Fruit fly (Drosophila melanogaster): ENCODE measurements around the gene CG32240.
A peak's percentile ranks its signal among the peaks of the same experiment; 100 is the strongest.

dm6 chr3L:4403180-4403769 is 21.8 kb upstream of the CG32240 start, which contains the start of gene Syx17:
- TF ChIP-seq CG11723 (GFP tag; optimal IDR thresholded peaks at IDR 0.05) (peak; percentile 20), Side (GFP tag; optimal IDR thresholded peaks at IDR 0.05) (peak; percentile 59), crc (GFP tag; optimal IDR thresholded peaks at IDR 0.05) (peak; percentile 10), Lpt (GFP tag; optimal IDR thresholded peaks at IDR 0.05) (no peak), sna (GFP tag; IDR thresholded peaks at IDR 0.05; ENCODE audit: partially characterized antibody) (peak; percentile 81), CG7839 (tag; optimal IDR thresholded peaks at IDR 0.05) (peak; percentile 65), CG1602 (GFP tag; optimal IDR thresholded peaks at IDR 0.05) (peak; percentile 50), Dp (GFP tag; optimal IDR thresholded peaks at IDR 0.05) (peak; percentile 40), CG4424 (GFP tag; optimal IDR thresholded peaks at IDR 0.05) (peak; percentile 52), CG10431 (GFP tag; optimal IDR thresholded peaks at IDR 0.05) (no peak), CG2875 (GFP tag; optimal IDR thresholded peaks at IDR 0.05) (peak; percentile 16), CG10654 (GFP tag; optimal IDR thresholded peaks at IDR 0.05) (peak; percentile 38)

All from whole organism, embryonic.